Worm (Caenorhabditis elegans) whole organism, L4 larva: Measurements from ENCODE around the gene Y54G2A.40.

Experiments used
- ama-1 ChIP-seq: fragments of 150-350 bp; optimal IDR thresholded peaks from 2 replicates; lab custom pipeline; 2014; ENCODE audit warnings: inconsistent platforms, mixed read lengths
- mdt-29 ChIP-seq: fragments of 200-800 bp; sonication (Bioruptor generic); IDR thresholded peaks from 2 replicates; pipeline ENCODE4 v1.3.6; 2022; ENCODE audit warnings: missing genetic modification reagents, missing genetic modification characterization, missing compliant biosample characterization
- unc-62 ChIP-seq, 3 experiments: fragments of 150-350 bp in 1 of 3; sonication (generic microtip); optimal IDR thresholded peaks in 2 of 3; peaks in 1 of 3; 1 replicate in 1 of 3; 2 replicates in 2 of 3; lab custom pipeline; 2014 to 2017; ENCODE audit warnings: missing biosample characterization in 3 of 3, missing genetic modification characterization in 3 of 3, missing genetic modification reagents in 3 of 3, missing genotype in 1 of 3

DNA sequence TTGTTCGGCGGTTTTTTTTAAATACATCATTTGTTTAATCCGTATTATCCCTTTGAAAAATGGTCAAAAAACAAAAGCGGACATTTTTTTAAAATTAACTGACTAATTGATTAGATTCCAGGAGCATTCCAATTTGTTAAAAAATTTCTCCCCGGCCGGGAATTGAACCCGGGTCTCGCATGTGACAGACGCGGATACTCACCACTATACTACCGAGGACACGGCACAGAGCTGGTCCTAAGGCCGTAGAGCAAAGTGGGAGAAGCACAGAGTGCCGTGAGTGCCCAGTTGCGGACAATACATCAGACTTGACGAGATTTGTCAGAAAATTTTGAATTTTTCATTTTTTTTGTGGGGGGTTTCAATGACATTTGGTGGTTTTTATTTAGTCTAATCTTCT, 45.3 kb upstream of the Y54G2A.40 start:
- TF ChIP-seq unc-62 (GFP tag; optimal IDR thresholded peaks at IDR 0.05 in 1 of 2; lab: Kevin White, UChicago) (no peak), unc-62 (tag; optimal IDR thresholded peaks at IDR 0.05; lab: Kevin White, UChicago) (no peak), mdt-29 (GFP tag; lab: Robert Waterston, UW) (peak; percentile 66), ama-1 (lab: Kevin White, UChicago) (no peak)
